Worm (Caenorhabditis elegans) whole organism, early embryonic: Measurements from ENCODE around the gene W04E12.3.

ENCODE experiments used
- F13C5.2 ChIP-seq: sonication (generic microtip); optimal IDR thresholded peaks from 2 replicates; lab custom pipeline; 2017; ENCODE audit warnings: mild to moderate bottlenecking, missing genetic modification characterization, inconsistent platforms, missing compliant biosample characterization
- ama-1 ChIP-seq: fragments of 150-350 bp; optimal IDR thresholded peaks from 2 replicates; lab custom pipeline; 2014
- ceh-36 ChIP-seq: sonication (generic microtip); optimal IDR thresholded peaks from 2 replicates; lab custom pipeline; 2016; ENCODE audit warnings: missing genetic modification characterization, inconsistent platforms, missing compliant biosample characterization
- flt-1 ChIP-seq: fragments of 200-800 bp; sonication (Bioruptor generic); IDR thresholded peaks from 2 replicates; pipeline ENCODE4 v1.3.6; 2022; ENCODE audit warnings: missing genetic modification characterization, missing compliant biosample characterization
- pes-1 ChIP-seq: fragments of 200-800 bp; sonication (Bioruptor generic); IDR thresholded peaks from 2 replicates; pipeline ENCODE4 v1.3.6; 2022; ENCODE audit warnings: missing genetic modification reagents, missing genetic modification characterization, missing compliant biosample characterization
- tbx-11 ChIP-seq: fragments of 200-800 bp; sonication (Bioruptor generic); IDR thresholded peaks from 2 replicates; pipeline ENCODE4 v1.3.6; 2022; ENCODE audit warnings: missing genetic modification characterization, missing compliant biosample characterization

DNA sequence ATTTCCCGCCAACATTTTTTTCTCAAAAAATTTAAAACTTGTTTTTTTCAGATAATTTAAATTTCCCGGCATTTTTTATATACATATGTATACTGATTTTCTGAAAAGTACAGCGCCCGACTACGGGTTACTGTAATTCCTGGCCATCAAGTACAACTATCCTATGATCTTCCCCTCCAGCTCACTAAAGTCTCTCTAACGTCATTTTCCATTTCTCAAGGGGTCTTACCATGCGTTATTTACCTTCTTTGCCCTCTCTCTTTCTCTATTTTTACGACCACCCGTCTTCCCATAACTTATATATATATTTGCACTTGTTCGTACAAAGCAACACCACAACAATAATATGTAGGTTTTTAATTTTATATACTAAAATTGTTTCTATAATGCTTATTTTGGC, 14.5 kb downstream of the W04E12.3 start, which contains the start of gene W04E12.9:
- TF ChIP-seq pes-1, result no peak
- no peak for TF ChIP-seq flt-1 (GFP tag; lab: Robert Waterston, UW)
- TF ChIP-seq ama-1 (lab: Kevin White, UChicago), result no peak
- TF ChIP-seq ceh-36, result no peak
- no peak for TF ChIP-seq F13C5.2
- no peak for TF ChIP-seq tbx-11 (GFP tag; lab: Robert Waterston, UW)
